Worm (Caenorhabditis elegans): ENCODE results near the gene R04B5.1.
"Not testable (repeated sequence)": the region's sequence is repeated elsewhere in the genome, so short reads cannot be mapped to it uniquely, and the experiment has no call there.

R04B5.1 gene

ce11 chrV:10054872-10055271 is 23.3 kb downstream of the R04B5.1 start, which contains the start of gene yif-1:
yif-1 (minus strand) TSS chrV:10054913.
- peak; percentile 19 for TF ChIP-seq blmp-1 (tag; optimal IDR thresholded peaks at IDR 0.05)
- peak; percentile 43 for TF ChIP-seq nhr-71 (tag; optimal IDR thresholded peaks at IDR 0.05)
- TF ChIP-seq efl-1 (optimal IDR thresholded peaks at IDR 0.05), result peak; percentile 23 to 34
- peak; percentile 31 to 90 for TF ChIP-seq efl-1 (GFP tag; optimal IDR thresholded peaks at IDR 0.05 in 1 of 2)
- TF ChIP-seq jun-1 (tag; optimal IDR thresholded peaks at IDR 0.05), result no peak
- no peak for TF ChIP-seq nhr-77 (tag; optimal IDR thresholded peaks at IDR 0.05)
- peak; percentile 15 for TF ChIP-seq lin-14 (GFP tag; optimal IDR thresholded peaks at IDR 0.05)
- no peak for TF ChIP-seq ceh-88 (GFP tag; IDR thresholded peaks at IDR 0.05)
- TF ChIP-seq F16B12.6 (tag; optimal IDR thresholded peaks at IDR 0.05), result peak; percentile 82
- TF ChIP-seq dpl-1 (GFP tag; optimal IDR thresholded peaks at IDR 0.05), result peak in 2 of 3 experiments; percentile 30 to 54
- peak; percentile 11 for TF ChIP-seq skn-1 (tag; optimal IDR thresholded peaks at IDR 0.05)
- TF ChIP-seq lsy-2 (tag; optimal IDR thresholded peaks at IDR 0.05), result peak; percentile 58 to 93
- TF ChIP-seq Y116A8C.19 (tag; optimal IDR thresholded peaks at IDR 0.05; ENCODE audit: borderline replicate concordance), result no peak
- no peak for TF ChIP-seq hlh-4 (tag; optimal IDR thresholded peaks at IDR 0.05)
- TF ChIP-seq rnt-1 (tag; optimal IDR thresholded peaks at IDR 0.05), result no peak
- peak; percentile 24 for TF ChIP-seq snu-23 (GFP tag; optimal IDR thresholded peaks at IDR 0.05)
- TF ChIP-seq nhr-20 (tag; optimal IDR thresholded peaks at IDR 0.05), result peak; percentile 15
- TF ChIP-seq alr-1 (tag; optimal IDR thresholded peaks at IDR 0.05; ENCODE audit: borderline replicate concordance), result no peak
- no peak for TF ChIP-seq lin-35 (GFP tag; optimal IDR thresholded peaks at IDR 0.05)
- TF ChIP-seq mep-1 (tag; optimal IDR thresholded peaks at IDR 0.05), result peak; percentile 58

ce11 chrV:10051855-10052254 is 26.3 kb downstream of the R04B5.1 start, which contains the start of gene str-118:
str-118 (plus strand) TSS chrV:10052155.
- no peak for TF ChIP-seq pax-3 (tag; optimal IDR thresholded peaks at IDR 0.05)
- no peak for TF ChIP-seq lsy-2 (tag; optimal IDR thresholded peaks at IDR 0.05)
- TF ChIP-seq ceh-90 (tag; optimal IDR thresholded peaks at IDR 0.05), result no peak
- no peak for TF ChIP-seq nhr-11 (tag; optimal IDR thresholded peaks at IDR 0.05)
- no peak for TF ChIP-seq ces-1 (GFP tag; optimal IDR thresholded peaks at IDR 0.05)
- TF ChIP-seq dpl-1 (GFP tag; optimal IDR thresholded peaks at IDR 0.05), result no peak
- TF ChIP-seq C16A3.4 (tag; optimal IDR thresholded peaks at IDR 0.05), result no peak
- TF ChIP-seq elt-2 (tag; optimal IDR thresholded peaks at IDR 0.05), result no peak
- TF ChIP-seq elt-3 (tag; optimal IDR thresholded peaks at IDR 0.05), result no peak
- no peak for TF ChIP-seq F16B12.6 (tag; optimal IDR thresholded peaks at IDR 0.05)

- TF ChIP-seq isw-1 (GFP tag; IDR thresholded peaks at IDR 0.05), result peak; percentile 12; the same call in 1 of the 2 replicates
- peak; percentile 42 for TF ChIP-seq nhr-19 (GFP tag; conservative IDR thresholded peaks at IDR 0.05)
- TF ChIP-seq grh-1 (GFP tag; IDR thresholded peaks at IDR 0.05), result peak; percentile 74
- not testable (repeated sequence) for TF ChIP-seq efl-1 (optimal IDR thresholded peaks at IDR 0.05)
- peak in 1 of 2 experiments; percentile 78 for TF ChIP-seq efl-1 (GFP tag; optimal IDR thresholded peaks at IDR 0.05 in 1 of 2)
Measured at ce11 chrV:10049192-10049816, 28.8 kb downstream of the R04B5.1 start.

- no peak for TF ChIP-seq fkh-4 (tag; optimal IDR thresholded peaks at IDR 0.05; ENCODE audit: borderline replicate concordance)
- TF ChIP-seq jun-1 (tag; optimal IDR thresholded peaks at IDR 0.05), result no peak
- no peak for TF ChIP-seq pqm-1 (tag; optimal IDR thresholded peaks at IDR 0.05)
- TF ChIP-seq C16A3.4 (tag; optimal IDR thresholded peaks at IDR 0.05), result no peak
- TF ChIP-seq dpl-1 (GFP tag; optimal IDR thresholded peaks at IDR 0.05), result no peak
- no peak for TF ChIP-seq ceh-8 (GFP tag; optimal IDR thresholded peaks at IDR 0.05)
- TF ChIP-seq elt-3 (tag; optimal IDR thresholded peaks at IDR 0.05), result no peak
- TF ChIP-seq nhr-71 (tag; optimal IDR thresholded peaks at IDR 0.05), result no peak
- TF ChIP-seq irx-1 (tag; optimal IDR thresholded peaks at IDR 0.05), result no peak
- TF ChIP-seq lir-3 (tag; optimal IDR thresholded peaks at IDR 0.05; ENCODE audit: poor library complexity), result no peak
- TF ChIP-seq nhr-85 (tag), result no peak
- no peak for TF ChIP-seq swsn-7 (tag; optimal IDR thresholded peaks at IDR 0.05)
- no peak for TF ChIP-seq zag-1 (tag; optimal IDR thresholded peaks at IDR 0.05)
- no peak for TF ChIP-seq unc-98 (GFP tag; IDR thresholded peaks at IDR 0.05)
- TF ChIP-seq aha-1 (tag; optimal IDR thresholded peaks at IDR 0.05), result no peak
- no peak for TF ChIP-seq lsy-2 (tag; optimal IDR thresholded peaks at IDR 0.05)
Measured at ce11 chrV:10047189-10047588, 31.0 kb downstream of the R04B5.1 start.
